Worm (Caenorhabditis elegans): ENCODE data around the gene H38K22.7.

- no peak for TF ChIP-seq W03F9.2 (tag; optimal IDR thresholded peaks at IDR 0.05)
- TF ChIP-seq dao-5 (tag; optimal IDR thresholded peaks at IDR 0.05): no peak
- no peak for TF ChIP-seq him-1 (tag; optimal IDR thresholded peaks at IDR 0.05)
Observed at ce11 chrIII:4357438-4357837, 35.9 kb downstream of the H38K22.7 start.

Data from whole organism, L4/young adult.